Fruit fly (Drosophila melanogaster) whole organism: ENCODE measurements around the gene nonA.

Experiments
- Dll ChIP-seq: fragments of >200 bp; optimal IDR thresholded peaks from 2 replicates; lab custom pipeline; 2017
- psq ChIP-seq: fragments of >200 bp; optimal IDR thresholded peaks from 2 replicates; lab custom pipeline; 2017
- usp ChIP-seq: fragments of >200 bp; optimal IDR thresholded peaks from 2 replicates; lab custom pipeline; 2017; ENCODE audit warnings: missing biosample characterization, missing genetic modification characterization, mixed read lengths

DNA sequence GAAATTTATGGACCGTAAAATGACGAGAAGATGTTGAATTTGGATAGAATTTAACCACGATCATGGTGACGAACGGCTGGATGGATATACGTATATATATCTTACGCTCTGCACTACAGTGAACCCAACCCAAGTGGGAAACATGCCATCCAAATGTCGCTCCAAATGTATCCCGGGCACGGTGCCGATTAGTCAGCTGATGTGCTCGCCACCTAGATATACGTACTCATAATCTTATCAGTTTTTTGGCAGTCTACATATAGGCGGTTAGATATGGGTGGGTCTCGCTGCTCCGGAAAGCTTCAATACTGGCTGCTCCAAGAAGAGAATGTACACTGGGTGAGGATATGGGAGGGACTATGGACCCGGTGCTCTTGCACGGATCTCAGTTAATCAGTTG lies 44.7 kb downstream of the nonA start:
- TF ChIP-seq usp: no peak
- TF ChIP-seq psq (lab: Kevin White, UChicago): no peak
- TF ChIP-seq Dll (lab: Kevin White, UChicago): no peak
